Fruit fly (Drosophila melanogaster): ENCODE measurements around the gene CG12523.

CG12523 gene

DNA sequence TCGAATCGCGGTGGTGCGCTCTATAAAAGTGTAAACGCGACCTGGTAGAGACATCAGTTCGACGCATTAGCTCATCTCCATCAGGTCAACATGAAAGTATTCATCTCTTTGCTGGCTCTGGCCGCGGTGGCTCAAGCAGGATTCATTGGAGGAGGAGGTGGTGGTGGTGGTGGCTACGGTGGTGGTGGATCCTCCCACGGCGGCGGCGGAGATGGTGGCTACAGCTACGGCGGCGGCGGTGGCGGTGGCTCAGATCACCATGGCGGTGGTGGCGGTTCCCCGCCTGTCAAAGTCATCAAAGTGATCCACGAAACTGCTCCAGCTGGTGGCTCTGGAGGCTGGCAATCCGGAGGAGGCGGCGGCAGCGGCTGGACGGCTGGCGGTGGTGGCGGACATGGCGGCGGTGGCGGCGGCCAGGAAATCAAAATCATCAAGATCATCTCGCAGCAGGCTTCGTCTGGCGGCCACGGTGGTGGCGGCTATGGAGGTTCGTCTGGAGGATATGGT is at the start of gene CG12523:
Gene CG12523 (plus strand): TSS at position 51 of the 507 bp plus-strand sequence.
- TF ChIP-seq Ptx1 (GFP tag; IDR thresholded peaks at IDR 0.05) (no peak), CG7357 (GFP tag; IDR thresholded peaks at IDR 0.05) (0 out of 3 replicates have a peak, but pooled peaks have one; percentile 27), Dfd (GFP tag; optimal IDR thresholded peaks at IDR 0.05) (peak in 1 of 2 experiments; percentile 58)

DNA sequence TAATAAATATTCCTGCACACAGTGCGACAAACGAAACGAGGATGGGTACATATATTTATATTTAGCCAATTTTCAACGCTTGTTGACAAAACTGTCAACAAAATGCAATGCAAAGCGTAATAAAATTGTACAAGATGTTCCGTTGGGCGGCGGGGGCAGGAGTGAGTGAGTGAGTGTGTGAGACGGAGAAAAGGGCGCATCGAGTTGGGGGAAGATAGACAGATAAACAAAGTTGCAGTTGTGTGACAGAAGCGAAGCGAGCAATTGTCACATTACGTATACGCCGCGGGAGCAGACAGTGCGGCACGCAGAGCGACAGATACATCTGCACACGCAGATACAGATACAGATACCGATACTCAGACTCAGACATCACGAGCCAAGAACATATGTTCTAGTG is 49.7 kb upstream of the CG12523 start:
- TF ChIP-seq kah (GFP tag; optimal IDR thresholded peaks at IDR 0.05) = no peak
- TF ChIP-seq zfh1 (GFP tag; IDR thresholded peaks at IDR 0.05) = no peak
- TF ChIP-seq CG15514 (GFP tag; optimal IDR thresholded peaks at IDR 0.05) = no peak
- no peak for TF ChIP-seq CG14860 (GFP tag; IDR thresholded peaks at IDR 0.05; ENCODE audit: partially characterized antibody)
- TF ChIP-seq sens (GFP tag) = no peak
- peak; percentile 42; the same call in 1 of the 2 replicates for TF ChIP-seq CG7372 (GFP tag; IDR thresholded peaks at IDR 0.05)
- no peak for TF ChIP-seq CG7987 (GFP tag; optimal IDR thresholded peaks at IDR 0.05)
- TF ChIP-seq ci (GFP tag; IDR thresholded peaks at IDR 0.05) = 0 out of 3 replicates have a peak, but pooled peaks have one; percentile 37
- TF ChIP-seq CG12104 (GFP tag; optimal IDR thresholded peaks at IDR 0.05) = no peak
- TF ChIP-seq Ets65A (GFP tag) = peak; percentile 88
- no peak for TF ChIP-seq CG2678 (tag; optimal IDR thresholded peaks at IDR 0.05)
- no peak for TF ChIP-seq Tbp (GFP tag; optimal IDR thresholded peaks at IDR 0.05)
- no peak for TF ChIP-seq CG8924 (tag; optimal IDR thresholded peaks at IDR 0.05)
- TF ChIP-seq Med (GFP tag) = peak; percentile 14
- peak in 1 of 2 experiments; percentile 1 for TF ChIP-seq bsh (GFP tag; optimal IDR thresholded peaks at IDR 0.05)
- no peak for TF ChIP-seq lola (GFP tag; optimal IDR thresholded peaks at IDR 0.05)
- TF ChIP-seq chn (GFP tag; optimal IDR thresholded peaks at IDR 0.05) = no peak
- TF ChIP-seq CG7963 (GFP tag; IDR thresholded peaks at IDR 0.05; ENCODE audit: partially characterized antibody) = 0 out of 3 replicates have a peak, but pooled peaks have one; percentile 6
- no peak for TF ChIP-seq sc (optimal IDR thresholded peaks at IDR 0.05)
- no peak for TF ChIP-seq sc (GFP tag; optimal IDR thresholded peaks at IDR 0.05)
- no peak for TF ChIP-seq Blimp-1 (GFP tag; optimal IDR thresholded peaks at IDR 0.05)
- no peak for TF ChIP-seq PHDP (tag; optimal IDR thresholded peaks at IDR 0.05)
- no peak for TF ChIP-seq E2f2 (GFP tag; IDR thresholded peaks at IDR 0.05)

- TF ChIP-seq hth (optimal IDR thresholded peaks at IDR 0.05) (no peak), sens (GFP tag) (peak; percentile 92), CG13123 (GFP tag; optimal IDR thresholded peaks at IDR 0.05) (peak; percentile 89), Med (GFP tag) (peak; percentile 89), zfh2 (GFP tag; optimal IDR thresholded peaks at IDR 0.05) (peak; percentile 69), dati (GFP tag; IDR thresholded peaks at IDR 0.05) (peak; percentile 51; the same call in 1 of the 2 replicates), ab (GFP tag; optimal IDR thresholded peaks at IDR 0.05) (peak; percentile 46), CG11723 (GFP tag; optimal IDR thresholded peaks at IDR 0.05) (peak; percentile 89), bab2 (GFP tag; optimal IDR thresholded peaks at IDR 0.05) (peak; percentile 55), crol (GFP tag; IDR thresholded peaks at IDR 0.05) (peak; percentile 49; the same call in 1 of the 2 replicates), CG8281 (tag; optimal IDR thresholded peaks at IDR 0.05) (peak; percentile 89), Gsc (GFP tag; IDR thresholded peaks at IDR 0.05) (peak; percentile 64; the same call in 1 of the 2 replicates), CG8924 (tag; optimal IDR thresholded peaks at IDR 0.05) (peak; percentile 99), Spps (tag; optimal IDR thresholded peaks at IDR 0.05) (peak; percentile 81), hbn (GFP tag; IDR thresholded peaks at IDR 0.05; ENCODE audit: partially characterized antibody) (no peak), Trl (optimal IDR thresholded peaks at IDR 0.05) (no peak), Trl (GFP tag; optimal IDR thresholded peaks at IDR 0.05) (peak; percentile 51), Mad (GFP tag; optimal IDR thresholded peaks at IDR 0.05) (peak; percentile 59), onecut (GFP tag; IDR thresholded peaks at IDR 0.05) (peak; percentile 82), sd (tag; optimal IDR thresholded peaks at IDR 0.05) (peak; percentile 91), pita (GFP tag; optimal IDR thresholded peaks at IDR 0.05) (no peak), sna (GFP tag; IDR thresholded peaks at IDR 0.05; ENCODE audit: partially characterized antibody) (no peak), D (optimal IDR thresholded peaks at IDR 0.05) (no peak), D (GFP tag; optimal IDR thresholded peaks at IDR 0.05) (peak; percentile 90), sens-2 (GFP tag; IDR thresholded peaks at IDR 0.05) (peak; percentile 55; the same call in 1 of the 2 replicates), ap (GFP tag; IDR thresholded peaks at IDR 0.05) (peak; percentile 83)
These were observed 48.4 kb upstream of the CG12523 start for dm6 chr3L:10752588-10753057.
